ENCODE assay signal across 3 fruit fly cellular contexts in genomic region chr3R:3033402-3033801, dm6.
TF ChIP-seq lines count a peak whose summit lies in the region.
"Not testable (repeated sequence)": the region's sequence is repeated elsewhere in the genome, so short reads cannot be mapped to it uniquely, and the experiment has no call there.

No protein-coding gene starts in this region.

- TF ChIP-seq CTCF in whole organism, embryonic (GFP tag; optimal IDR thresholded peaks at IDR 0.05; lab: Kevin White, UChicago) = not testable (repeated sequence)

TF ChIP-seq in whole organism, 6 proteins besides CTCF, POLR2A, EP300 and RAD21:
- peak; percentile 41 for TF ChIP-seq pan (optimal IDR thresholded peaks at IDR 0.05; lab: Kevin White, UChicago)

TF ChIP-seq in whole organism, embryonic, 481 proteins besides CTCF, POLR2A, EP300 and RAD21:
- TF ChIP-seq Hr39 (optimal IDR thresholded peaks at IDR 0.05; lab: Kevin White, UChicago) = peak; percentile 89

TF ChIP-seq in whole organism, wandering third instar larva, 38 proteins besides CTCF, POLR2A, EP300 and RAD21:
- TF ChIP-seq pan (optimal IDR thresholded peaks at IDR 0.05; lab: Kevin White, UChicago) = peak; percentile 63
